Worm (Caenorhabditis elegans): ENCODE results near the gene F58B4.2.

- TF ChIP-seq hlh-30 (tag; optimal IDR thresholded peaks at IDR 0.05; ENCODE audit: insufficient read depth) = no peak
- no peak for TF ChIP-seq hlh-15 (tag; optimal IDR thresholded peaks at IDR 0.05)
- TF ChIP-seq fkh-6 (tag; optimal IDR thresholded peaks at IDR 0.05) = no peak
- TF ChIP-seq pqm-1 (tag; optimal IDR thresholded peaks at IDR 0.05) = no peak
- TF ChIP-seq ceh-34 (tag; optimal IDR thresholded peaks at IDR 0.05) = no peak
- TF ChIP-seq F13H6.1 (tag; optimal IDR thresholded peaks at IDR 0.05) = no peak
- no peak for TF ChIP-seq ets-4 (tag; optimal IDR thresholded peaks at IDR 0.05)
- TF ChIP-seq tbx-7 (tag; optimal IDR thresholded peaks at IDR 0.05) = no peak
- no peak for TF ChIP-seq mec-3 (tag; optimal IDR thresholded peaks at IDR 0.05; ENCODE audit: borderline replicate concordance)
- no peak for TF ChIP-seq elt-4 (tag; optimal IDR thresholded peaks at IDR 0.05)
- TF ChIP-seq unc-42 (tag; optimal IDR thresholded peaks at IDR 0.05) = no peak
- TF ChIP-seq pha-4 (tag; optimal IDR thresholded peaks at IDR 0.05) = no peak
These were observed 8.3 kb downstream of the F58B4.2 start for ce11 chrV:10909959-10910358.
